Fruit fly (Drosophila melanogaster): ENCODE results near the gene CG43867.

Gene CG43867

dm6 chrX:779344-779743 is 148.4 kb downstream of the CG43867 start (continued):
- TF ChIP-seq ss (GFP tag; optimal IDR thresholded peaks at IDR 0.05), result peak; percentile 63 to 69
- no peak for TF ChIP-seq Eip93F (GFP tag; optimal IDR thresholded peaks at IDR 0.05)
- peak; percentile 62 for TF ChIP-seq Sox14 (GFP tag; optimal IDR thresholded peaks at IDR 0.05)
- TF ChIP-seq CG16779 (tag; optimal IDR thresholded peaks at IDR 0.05), result peak; percentile 20
- no peak for TF ChIP-seq fkh (GFP tag; optimal IDR thresholded peaks at IDR 0.05)
- TF ChIP-seq CG11294 (GFP tag; IDR thresholded peaks at IDR 0.05), result no peak
- TF ChIP-seq CG15336 (GFP tag; IDR thresholded peaks at IDR 0.05), result peak; percentile 47; the same call in 1 of the 2 replicates
- TF ChIP-seq dac (GFP tag; optimal IDR thresholded peaks at IDR 0.05), result peak; percentile 12
- peak; percentile 66 for TF ChIP-seq achi (GFP tag; optimal IDR thresholded peaks at IDR 0.05)
- peak; percentile 45 for TF ChIP-seq fd59A (GFP tag; optimal IDR thresholded peaks at IDR 0.05)
- peak; percentile 67 for TF ChIP-seq topi (GFP tag; optimal IDR thresholded peaks at IDR 0.05)

- peak; percentile 56; the same call in 2 of the 3 replicates for TF ChIP-seq eg (GFP tag; IDR thresholded peaks at IDR 0.05)
- TF ChIP-seq Gug (GFP tag; IDR thresholded peaks at IDR 0.05), result peak; percentile 47
- TF ChIP-seq CG31627 (GFP tag; optimal IDR thresholded peaks at IDR 0.05), result peak; percentile 65
- TF ChIP-seq CG10631 (GFP tag; optimal IDR thresholded peaks at IDR 0.05), result peak; percentile 81
- TF ChIP-seq topi (GFP tag; optimal IDR thresholded peaks at IDR 0.05), result peak; percentile 81
- TF ChIP-seq CG3032 (tag; optimal IDR thresholded peaks at IDR 0.05), result peak; percentile 76
- peak; percentile 77 for TF ChIP-seq Smox (GFP tag; optimal IDR thresholded peaks at IDR 0.05)
- peak; percentile 67 for TF ChIP-seq CG8632 (GFP tag; optimal IDR thresholded peaks at IDR 0.05)
- peak; percentile 81 for TF ChIP-seq Met (GFP tag; optimal IDR thresholded peaks at IDR 0.05)
- TF ChIP-seq CG7368 (GFP tag; optimal IDR thresholded peaks at IDR 0.05), result peak; percentile 46
- TF ChIP-seq Ets21C (GFP tag; optimal IDR thresholded peaks at IDR 0.05), result peak; percentile 44
- TF ChIP-seq CG10669 (GFP tag; optimal IDR thresholded peaks at IDR 0.05), result peak; percentile 66
- TF ChIP-seq CG11762 (GFP tag; optimal IDR thresholded peaks at IDR 0.05; ENCODE audit: insufficient read depth), result no peak
- peak; percentile 65 for TF ChIP-seq CG9139 (GFP tag; optimal IDR thresholded peaks at IDR 0.05)
- peak; percentile 79 for TF ChIP-seq CG6792 (GFP tag; optimal IDR thresholded peaks at IDR 0.05)
- TF ChIP-seq CG4318 (GFP tag; optimal IDR thresholded peaks at IDR 0.05), result no peak
- peak; percentile 72 for TF ChIP-seq achi (GFP tag; optimal IDR thresholded peaks at IDR 0.05)
- TF ChIP-seq CG11902 (GFP tag; optimal IDR thresholded peaks at IDR 0.05), result peak; percentile 44
- peak; percentile 50 for TF ChIP-seq Blimp-1 (GFP tag; optimal IDR thresholded peaks at IDR 0.05)
- TF ChIP-seq vri (GFP tag; optimal IDR thresholded peaks at IDR 0.05), result peak; percentile 72
- TF ChIP-seq svp (GFP tag), result peak; percentile 93
- TF ChIP-seq CG11294 (GFP tag; IDR thresholded peaks at IDR 0.05), result peak; percentile 30; the same call in 1 of the 2 replicates
- peak; percentile 76 for TF ChIP-seq CG6808 (GFP tag; optimal IDR thresholded peaks at IDR 0.05)
- peak; percentile 79 for TF ChIP-seq lz (GFP tag; optimal IDR thresholded peaks at IDR 0.05)
- peak; percentile 54 for TF ChIP-seq CG32006 (GFP tag; optimal IDR thresholded peaks at IDR 0.05)
- peak; percentile 81 for TF ChIP-seq Sox102F (GFP tag; optimal IDR thresholded peaks at IDR 0.05)
- TF ChIP-seq CG6854 (GFP tag; optimal IDR thresholded peaks at IDR 0.05), result peak; percentile 26
- TF ChIP-seq CG16779 (tag; optimal IDR thresholded peaks at IDR 0.05), result peak; percentile 14
- TF ChIP-seq Sox14 (GFP tag; optimal IDR thresholded peaks at IDR 0.05), result peak; percentile 79
- TF ChIP-seq CG1621 (tag; optimal IDR thresholded peaks at IDR 0.05), result peak; percentile 57
- TF ChIP-seq cyc (GFP tag; optimal IDR thresholded peaks at IDR 0.05), result peak; percentile 73
- peak; percentile 58 for TF ChIP-seq net (GFP tag; optimal IDR thresholded peaks at IDR 0.05)
- TF ChIP-seq Eip78C (GFP tag), result peak; percentile 94
- peak; percentile 62 for TF ChIP-seq Hr39 (GFP tag; optimal IDR thresholded peaks at IDR 0.05)
- TF ChIP-seq fd85E (GFP tag; optimal IDR thresholded peaks at IDR 0.05), result no peak
- no peak for TF ChIP-seq Hr4 (GFP tag; optimal IDR thresholded peaks at IDR 0.05)
- TF ChIP-seq dsx (GFP tag; optimal IDR thresholded peaks at IDR 0.05; ENCODE audit: poor library complexity, severe bottlenecking), result peak; percentile 81
- TF ChIP-seq acj6 (GFP tag; optimal IDR thresholded peaks at IDR 0.05), result peak; percentile 66
- TF ChIP-seq esn (GFP tag; optimal IDR thresholded peaks at IDR 0.05), result peak; percentile 84
- peak; percentile 75 for TF ChIP-seq CG34406 (GFP tag; optimal IDR thresholded peaks at IDR 0.05)
- peak; percentile 15 for TF ChIP-seq CG6276 (GFP tag; optimal IDR thresholded peaks at IDR 0.05)
- TF ChIP-seq CG8119 (GFP tag; IDR thresholded peaks at IDR 0.05), result peak; percentile 73
- TF ChIP-seq OdsH (GFP tag; optimal IDR thresholded peaks at IDR 0.05), result peak; percentile 64
These were observed 152.6 kb downstream of the CG43867 start for dm6 chrX:775184-775583.
